Fruit fly (Drosophila melanogaster): ENCODE data around the gene CG18048.

Gene CG18048

DNA sequence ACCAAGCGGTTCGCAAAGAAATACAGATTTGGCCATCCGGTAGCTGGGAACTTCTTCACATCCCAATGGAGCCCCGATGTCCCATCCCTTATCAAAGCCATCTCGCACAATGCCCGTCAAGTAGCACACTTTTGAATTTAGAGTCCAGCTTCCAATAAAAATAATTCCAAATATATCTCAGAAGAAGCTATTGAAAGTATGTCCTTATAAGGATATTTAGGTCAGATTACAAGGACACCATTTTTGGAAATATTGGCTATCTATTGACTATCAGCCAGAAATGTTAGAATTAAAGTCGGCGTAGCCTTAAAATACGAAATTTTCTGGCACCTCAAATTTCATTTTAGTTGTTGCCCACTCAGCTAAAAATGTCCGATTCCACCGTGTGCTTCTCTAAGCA, 3.2 kb upstream of the CG18048 start, which contains the start of gene CG10298:
Gene CG10298 (plus strand): TSS at position 301 of the 400 bp plus-strand sequence.
- no peak for TF ChIP-seq CG17801 (GFP tag; optimal IDR thresholded peaks at IDR 0.05; ENCODE audit: partially characterized antibody)

DNA sequence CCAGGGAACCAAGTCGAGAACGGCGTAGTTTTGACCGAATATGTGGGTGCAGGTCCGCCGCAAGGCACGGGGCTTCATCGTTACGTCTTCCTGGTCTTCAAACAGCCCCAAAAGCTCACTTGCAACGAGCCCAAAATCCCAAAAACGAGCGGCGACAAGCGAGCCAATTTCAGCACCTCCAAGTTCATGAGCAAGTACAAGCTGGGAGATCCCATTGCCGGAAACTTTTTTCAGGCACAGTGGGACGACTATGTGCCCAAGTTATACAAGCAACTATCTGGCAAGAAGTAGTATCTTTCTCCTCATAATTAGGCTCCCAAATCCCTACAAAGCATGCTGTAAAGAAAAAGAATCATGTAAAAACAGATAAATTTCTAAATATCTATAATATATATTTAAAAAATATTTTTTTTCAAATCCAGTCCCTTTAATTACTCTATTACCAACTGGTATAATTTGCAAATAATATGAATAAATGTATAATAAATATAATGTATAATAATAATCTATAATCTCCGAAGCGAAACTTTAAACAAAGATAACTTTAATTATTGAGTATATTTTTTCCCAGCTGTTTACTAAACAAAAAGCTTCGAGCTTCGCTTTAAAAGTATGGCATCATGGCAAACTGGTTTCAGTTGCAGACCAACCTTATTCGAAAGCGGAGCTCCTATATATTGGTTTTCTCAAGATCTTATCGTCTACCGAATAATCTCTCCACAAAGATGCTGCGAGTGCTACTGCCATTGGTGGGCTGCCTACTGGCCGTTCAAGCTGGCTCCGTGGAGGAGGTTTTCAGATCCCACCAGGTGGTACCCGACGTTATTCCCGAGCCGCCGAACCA, 2.3 kb upstream of the CG18048 start, which contains the start of gene CG17919:
Gene CG17919 (plus strand): TSS at position 634 of the 844 bp plus-strand sequence.
- no peak for TF ChIP-seq CG17801 (GFP tag; optimal IDR thresholded peaks at IDR 0.05; ENCODE audit: partially characterized antibody)

DNA sequence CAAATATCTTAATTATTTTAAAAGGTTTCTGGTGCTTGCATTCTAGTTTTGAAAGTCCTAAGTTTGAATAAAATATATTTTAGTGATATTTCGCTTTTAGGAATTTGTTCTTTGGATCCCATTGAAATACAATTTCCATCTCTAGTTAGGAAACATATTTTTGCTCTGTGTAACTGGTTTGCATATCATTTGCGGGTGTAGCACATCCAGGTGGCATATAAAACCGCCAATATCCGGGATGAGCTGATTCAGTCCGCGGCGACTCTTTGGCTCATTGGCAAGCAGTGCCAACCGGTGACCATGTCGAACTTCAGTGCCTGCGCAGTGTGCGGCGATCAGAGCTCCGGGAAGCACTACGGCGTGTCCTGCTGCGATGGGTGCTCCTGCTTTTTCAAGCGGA, 3.0 kb downstream of the CG18048 start, which contains the start of gene Hr83:
Gene Hr83 (plus strand): TSS at position 301 of the 400 bp plus-strand sequence.
- TF ChIP-seq CG17801 (GFP tag; optimal IDR thresholded peaks at IDR 0.05; ENCODE audit: partially characterized antibody): no peak

DNA sequence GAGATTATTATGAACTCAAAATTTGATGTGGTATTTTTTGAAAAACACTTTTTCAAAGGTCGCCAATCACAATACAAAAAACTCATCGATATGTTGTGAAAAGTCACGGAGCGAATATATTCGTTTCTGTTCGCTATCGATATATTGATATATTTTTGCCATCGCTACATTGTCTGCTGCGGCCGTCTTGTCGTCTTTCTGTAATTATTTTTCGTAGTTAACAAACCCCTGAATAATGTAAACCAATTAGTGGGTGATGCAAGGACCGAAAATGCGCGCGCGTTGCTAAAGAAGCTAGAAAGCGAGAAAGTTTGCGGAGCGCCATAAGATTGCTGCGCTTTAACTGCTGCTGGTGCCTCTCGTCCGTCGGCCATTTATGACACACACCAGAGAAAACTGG, 4.8 kb downstream of the CG18048 start, which contains the start of gene Pak:
Gene Pak (plus strand): TSS at position 142 of the 400 bp plus-strand sequence.
- TF ChIP-seq CG17801 (GFP tag; optimal IDR thresholded peaks at IDR 0.05; ENCODE audit: partially characterized antibody): no peak

DNA sequence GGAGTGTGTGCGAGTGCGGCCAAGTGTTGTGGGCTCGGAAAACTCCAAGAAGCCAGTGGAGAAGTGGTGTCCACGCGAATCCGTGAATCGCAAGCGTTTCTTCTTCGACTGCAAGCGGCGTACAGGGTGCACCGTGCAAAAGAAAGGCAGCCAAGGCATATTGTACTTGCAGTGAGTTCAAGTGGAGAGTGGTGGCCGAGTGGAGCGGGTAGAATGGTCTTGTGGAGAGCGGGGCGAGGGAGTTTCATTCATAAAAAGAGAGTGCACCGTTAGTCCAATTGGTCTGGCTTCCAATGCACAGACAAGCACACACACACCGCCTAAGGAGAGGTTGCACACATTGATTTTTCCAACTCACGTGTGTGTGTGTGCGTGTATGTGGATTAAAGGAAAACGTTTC, 5.3 kb downstream of the CG18048 start:
- no peak for TF ChIP-seq CG17801 (GFP tag; optimal IDR thresholded peaks at IDR 0.05; ENCODE audit: partially characterized antibody)

DNA sequence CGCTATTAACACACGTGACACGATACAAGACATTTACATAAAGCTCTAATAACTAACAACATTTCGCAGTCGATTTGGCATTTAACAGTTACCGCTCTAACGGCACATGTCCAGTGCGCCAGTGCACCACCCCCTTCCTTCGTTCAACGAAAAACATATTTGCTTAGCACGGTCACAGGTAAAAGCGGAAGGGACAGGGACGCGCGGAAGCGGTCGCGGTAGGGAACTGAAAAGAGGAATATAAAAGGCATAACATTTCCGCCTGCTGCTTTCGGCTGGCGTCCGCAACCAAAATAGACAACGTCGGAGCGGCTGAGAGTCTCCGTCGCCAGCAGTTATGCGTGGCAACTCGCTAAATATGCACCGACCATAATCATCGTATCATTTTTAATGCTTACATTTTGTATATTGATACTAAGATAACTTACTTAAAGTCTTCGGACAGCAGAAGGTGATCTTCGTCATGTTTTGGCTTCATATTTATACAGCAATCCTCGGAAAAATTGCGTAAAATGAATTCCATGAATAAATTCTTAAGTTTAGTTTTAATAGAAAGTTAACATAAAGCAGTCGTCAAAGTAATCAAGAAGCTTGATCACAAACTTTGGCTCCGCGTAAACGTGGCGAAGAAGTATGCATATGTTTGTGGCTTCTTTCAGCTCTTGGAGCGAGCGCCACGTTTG, 5.9 kb downstream of the CG18048 start:
- no peak for TF ChIP-seq CG17801 (GFP tag; optimal IDR thresholded peaks at IDR 0.05; ENCODE audit: partially characterized antibody)

DNA sequence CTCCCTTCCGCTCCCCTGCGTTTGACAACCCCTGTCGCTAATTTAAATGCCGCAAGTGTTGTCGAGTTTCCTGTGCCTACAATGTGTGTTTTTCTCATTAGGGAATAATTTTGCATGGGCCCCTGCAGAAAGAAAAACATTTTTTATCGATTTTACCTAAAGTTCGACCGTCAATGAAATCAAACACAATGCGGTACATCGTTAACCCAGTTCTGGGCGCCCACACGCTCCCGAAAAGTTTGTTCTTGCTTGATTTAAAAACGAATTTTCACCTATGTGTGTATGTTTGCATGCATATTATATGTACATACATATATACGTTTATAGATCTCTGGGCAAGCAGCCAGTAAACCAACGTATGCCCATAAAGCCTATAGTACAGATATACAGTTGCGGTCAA, 6.5 kb downstream of the CG18048 start:
- TF ChIP-seq CG17801 (GFP tag; optimal IDR thresholded peaks at IDR 0.05; ENCODE audit: partially characterized antibody): no peak

DNA sequence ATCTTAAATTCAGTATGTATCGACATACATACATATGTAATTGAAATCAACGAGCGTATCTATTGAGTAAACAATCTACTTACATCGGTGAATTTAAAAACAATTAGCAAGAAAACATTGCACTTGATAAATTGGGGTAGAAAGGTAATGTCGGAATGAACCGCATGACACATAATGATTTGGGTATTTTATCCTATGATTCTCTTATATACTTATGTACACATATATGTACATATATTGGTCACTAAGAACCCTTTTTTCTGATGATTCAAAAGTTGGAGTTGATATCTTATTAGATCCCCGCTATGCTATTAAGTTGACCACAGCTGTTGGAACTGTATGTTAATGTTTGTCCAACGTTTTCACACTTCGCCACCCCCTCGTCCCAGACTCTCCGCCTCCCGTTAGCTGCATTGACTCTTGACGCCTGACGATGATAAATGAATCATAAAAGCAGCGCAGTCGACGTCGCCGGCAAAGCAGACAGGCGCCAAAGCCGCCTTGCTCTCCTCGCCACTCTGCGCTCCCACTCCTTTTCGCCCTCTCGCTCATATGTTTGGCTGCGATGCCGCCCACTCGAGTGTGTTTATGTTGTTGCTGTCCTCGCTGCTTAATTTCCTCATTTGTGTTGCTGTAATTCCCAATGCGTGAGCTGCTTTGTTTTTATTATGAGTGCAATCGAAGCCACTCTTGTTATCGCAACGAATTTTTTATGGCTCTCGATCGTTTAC, 7.1 kb downstream of the CG18048 start:
- TF ChIP-seq CG17801 (GFP tag; optimal IDR thresholded peaks at IDR 0.05; ENCODE audit: partially characterized antibody): no peak

DNA sequence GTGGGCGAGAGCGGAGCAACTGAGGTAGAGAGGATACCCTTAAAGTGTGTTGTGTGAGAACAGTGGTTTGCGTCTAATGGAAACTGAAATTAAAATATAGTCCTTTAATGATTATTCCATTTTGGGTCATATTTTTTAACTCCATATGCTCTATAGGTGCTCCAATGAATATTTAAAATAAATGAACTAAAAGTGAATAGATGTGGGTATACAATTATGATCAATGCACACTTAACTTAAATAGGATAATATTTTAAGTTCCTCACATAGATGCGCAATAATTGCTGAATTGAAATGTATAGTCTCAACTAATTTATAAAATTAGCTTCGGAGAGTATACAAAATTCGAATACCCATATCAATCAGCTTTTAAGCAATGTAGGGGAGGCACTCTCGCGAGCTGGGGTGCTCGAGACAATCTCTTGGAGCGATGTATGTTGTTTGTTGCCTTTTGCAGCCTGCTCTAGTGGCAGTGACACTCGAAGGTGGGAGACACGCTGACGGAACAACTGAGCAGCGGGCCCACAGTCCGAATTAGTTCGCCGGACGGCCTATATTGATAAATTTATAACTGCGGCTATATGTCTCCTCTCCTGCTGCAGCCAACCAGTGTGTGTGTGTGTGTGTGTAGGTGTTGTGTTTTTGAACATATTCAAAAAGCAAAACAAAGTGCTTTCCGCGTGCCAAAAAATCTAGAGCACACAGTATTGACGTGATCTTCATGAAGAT, 7.9 kb downstream of the CG18048 start:
- TF ChIP-seq CG17801 (GFP tag; optimal IDR thresholded peaks at IDR 0.05; ENCODE audit: partially characterized antibody): peak; percentile 58

DNA sequence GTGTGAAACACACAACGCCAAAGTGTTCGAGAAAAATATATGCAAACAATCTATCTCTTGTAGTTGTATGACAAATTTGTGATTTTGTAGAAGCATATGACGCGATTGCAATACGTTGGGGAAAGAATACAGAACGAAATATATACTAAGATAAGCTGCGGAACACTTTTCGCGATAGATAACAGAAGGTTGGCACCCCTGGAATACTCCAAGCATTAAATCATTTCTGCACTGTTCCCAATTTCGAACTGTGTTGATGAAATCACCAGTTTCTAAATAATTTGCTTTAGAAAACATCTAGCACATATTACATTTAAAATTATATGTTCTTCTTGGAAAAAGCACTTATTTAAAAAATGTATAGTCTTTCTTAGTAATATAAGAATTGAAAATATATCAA, 8.5 kb downstream of the CG18048 start:
- TF ChIP-seq CG17801 (GFP tag; optimal IDR thresholded peaks at IDR 0.05; ENCODE audit: partially characterized antibody): no peak

DNA sequence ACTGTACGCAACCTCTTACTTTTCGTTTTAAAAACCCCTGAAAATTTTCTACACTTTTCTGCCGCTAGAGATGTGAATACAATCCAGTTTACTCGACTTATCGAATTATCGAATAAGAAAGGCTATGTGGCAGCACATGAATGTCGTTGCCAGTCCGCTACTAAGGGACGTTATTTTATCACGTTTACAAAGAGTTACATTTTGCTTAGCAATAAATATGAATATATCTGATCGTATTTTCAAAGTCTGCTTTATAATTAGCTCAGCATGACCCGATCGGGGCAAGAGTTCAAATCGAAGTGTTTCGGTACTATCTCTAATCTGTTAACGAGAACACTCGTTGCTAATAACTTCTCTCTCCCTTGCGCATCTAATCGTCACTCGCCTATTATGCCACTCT, 22.2 kb downstream of the CG18048 start, which contains the start of gene CG42724:
Gene CG42724 (minus strand): TSS at position 189 of the 400 bp plus-strand sequence.
- no peak for TF ChIP-seq CG17801 (GFP tag; optimal IDR thresholded peaks at IDR 0.05; ENCODE audit: partially characterized antibody)

DNA sequence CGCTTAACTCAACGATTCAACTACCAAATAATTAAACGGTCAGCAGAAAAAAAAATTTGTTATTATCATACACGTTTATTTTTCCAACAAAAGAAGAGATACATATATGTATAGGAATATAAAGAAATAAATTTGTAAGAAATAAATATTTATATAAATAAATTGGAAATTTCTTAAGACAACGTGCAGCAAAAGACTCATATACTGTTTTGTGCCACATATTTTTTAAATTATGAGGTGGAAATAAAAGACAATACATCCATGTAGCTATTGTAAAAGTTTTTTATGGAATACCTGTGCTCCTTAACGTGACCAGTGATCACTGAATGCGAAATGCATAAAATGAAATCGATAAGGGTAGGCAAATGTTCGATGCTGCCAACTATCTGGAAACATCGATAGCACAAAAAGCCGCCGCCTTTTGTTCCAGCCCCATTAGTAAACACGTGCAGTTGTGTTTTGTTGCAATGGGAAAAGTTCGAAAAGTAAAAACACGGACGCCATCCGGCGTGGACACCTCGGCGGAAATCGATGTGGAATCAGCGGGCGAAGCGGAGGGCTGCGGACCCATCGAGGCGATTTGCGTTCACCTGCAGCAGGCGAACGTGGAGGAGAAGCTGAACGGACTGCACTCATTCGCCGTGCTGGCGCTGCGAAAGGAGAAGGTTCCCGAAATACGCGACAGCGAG, 22.8 kb downstream of the CG18048 start, which contains the start of gene CG10286:
Gene CG10286 (plus strand): TSS at position 416 of the 689 bp plus-strand sequence.
- no peak for TF ChIP-seq CG17801 (GFP tag; optimal IDR thresholded peaks at IDR 0.05; ENCODE audit: partially characterized antibody)

DNA sequence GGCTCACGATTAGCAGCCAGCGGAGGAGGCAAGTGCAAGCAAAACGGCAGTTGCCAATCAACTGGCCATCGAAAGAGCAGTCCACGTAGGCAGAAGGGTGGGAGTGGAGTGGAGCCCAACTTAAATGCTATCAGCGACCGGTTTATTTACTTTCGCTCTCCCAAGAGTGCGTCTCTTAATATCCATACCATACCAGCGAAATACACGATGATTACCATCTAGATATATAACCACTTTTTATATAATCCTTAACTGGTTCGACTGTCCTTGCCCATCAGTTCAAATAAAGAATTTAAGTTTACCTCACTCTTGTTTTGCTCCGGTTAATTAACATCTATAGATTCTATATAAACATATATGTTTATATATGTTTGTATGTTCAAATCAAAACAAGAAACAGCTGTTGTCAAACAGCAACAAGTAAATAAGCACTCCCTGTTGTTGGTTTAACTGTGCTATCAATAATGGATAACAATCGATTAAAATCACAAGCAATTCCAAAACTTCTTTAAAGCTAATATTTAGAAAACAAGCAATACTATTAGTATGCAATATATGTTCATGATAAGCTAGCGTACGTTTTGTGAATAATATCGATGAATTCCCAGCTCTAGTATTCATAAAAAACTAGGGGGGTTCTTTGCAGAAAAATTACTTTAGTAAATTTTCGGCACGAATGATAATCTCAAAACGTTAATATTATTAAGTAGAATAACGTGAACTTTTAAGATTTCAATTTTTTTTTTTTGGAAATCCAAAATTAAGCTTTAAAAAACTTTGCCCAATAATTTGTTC, 27.8 kb downstream of the CG18048 start:
- TF ChIP-seq CG17801 (GFP tag; optimal IDR thresholded peaks at IDR 0.05; ENCODE audit: partially characterized antibody): no peak

Data from ovary, adult (tissue).